Fruit fly (Drosophila melanogaster): ENCODE results near the gene Elp4.

DNA sequence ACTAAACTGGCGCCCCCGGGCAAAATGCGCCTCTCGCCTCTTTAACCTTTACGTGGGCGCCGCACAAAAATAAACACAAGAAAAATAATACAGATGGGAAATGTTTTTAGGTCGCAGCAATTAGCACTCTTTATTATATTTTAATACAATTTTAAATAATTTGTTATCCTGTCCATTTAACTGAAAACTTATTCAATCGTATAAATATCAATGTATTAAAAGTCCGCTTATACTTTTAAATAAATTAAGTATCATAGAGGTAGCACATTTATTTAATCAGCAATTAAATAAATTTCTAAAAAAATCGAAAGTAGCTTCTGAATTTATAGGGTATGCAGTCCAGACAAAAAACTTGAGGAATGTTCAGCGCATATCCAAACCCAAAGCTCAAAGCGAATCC is 16.9 kb upstream of the Elp4 start:
- TF ChIP-seq psq (optimal IDR thresholded peaks at IDR 0.05) (no peak), Myc (optimal IDR thresholded peaks at IDR 0.05) (no peak), insv (optimal IDR thresholded peaks at IDR 0.05) (no peak), h (optimal IDR thresholded peaks at IDR 0.05) (no peak)

Measured in Kc167 (cell line).